Fruit fly (Drosophila melanogaster) Kc167 (cell line): ENCODE measurements around the gene CG33062.
"Not testable (repeated sequence)": the region's sequence is repeated elsewhere in the genome, so short reads cannot be mapped to it uniquely, and the experiment has no call there.

Source experiments
- Myc ChIP-seq: fragments of >200 bp; optimal IDR thresholded peaks from 2 replicates; lab custom pipeline; 2017; ENCODE audit warnings: missing external identifiers
- Sin3A ChIP-seq: fragments of >200 bp; optimal IDR thresholded peaks from 2 replicates; lab custom pipeline; 2018; ENCODE audit warnings: missing external identifiers
- h ChIP-seq: fragments of >200 bp; optimal IDR thresholded peaks from 3 replicates; lab custom pipeline; 2018; ENCODE audit warnings: missing external identifiers
- insv ChIP-seq: fragments of >200 bp; optimal IDR thresholded peaks from 3 replicates; lab custom pipeline; 2018; ENCODE audit warnings: missing external identifiers
- psq ChIP-seq: fragments of >200 bp; optimal IDR thresholded peaks from 2 replicates; lab custom pipeline; 2017; ENCODE audit warnings: missing external identifiers
- ttk ChIP-seq: sonication (Bioruptor generic); optimal IDR thresholded peaks from 2 replicates; lab custom pipeline; 2017; ENCODE audit warnings: missing external identifiers

Gene CG33062

dm6 chr3L:19446394-19447349 lies at the start of gene CG33062, which contains the start of gene Chd3:
TSS of gene CG33062 (minus strand) at chr3L:19446444.
TSS of gene Chd3 (plus strand) at chr3L:19447173.
- TF ChIP-seq psq (lab: Kevin White, UChicago) (no peak), Myc (no peak), insv (lab: Kevin White, UChicago) (no peak), h (lab: Kevin White, UChicago) (no peak), Sin3A (lab: Kevin White, UChicago) (no peak), ttk (lab: Kevin White, UChicago) (no peak)

- TF ChIP-seq Myc (no peak), psq (lab: Kevin White, UChicago) (no peak), ttk (lab: Kevin White, UChicago) (no peak), Sin3A (lab: Kevin White, UChicago) (no peak), h (lab: Kevin White, UChicago) (no peak), insv (lab: Kevin White, UChicago) (no peak)
These were observed 48.7 kb upstream of the CG33062 start for dm6 chr3L:19494954-19495353.

DNA sequence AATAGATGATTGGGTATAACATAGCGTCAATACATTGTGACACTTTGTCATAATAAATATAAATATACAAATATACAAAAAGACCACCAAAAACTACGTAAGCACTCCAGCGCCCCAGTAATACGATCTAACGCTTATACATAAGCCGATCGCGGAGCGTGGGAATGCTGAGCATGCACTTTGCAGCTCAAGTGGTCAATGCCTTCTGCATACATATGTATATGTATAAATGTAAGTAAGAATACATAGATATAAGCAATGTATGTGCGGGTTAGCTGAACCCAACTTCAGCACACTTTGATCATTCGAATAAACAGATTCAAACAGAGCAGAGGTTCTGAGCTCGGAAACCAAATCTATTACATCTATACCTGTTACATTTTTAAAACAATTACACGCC lies 41.0 kb upstream of the CG33062 start, which contains the start of gene CG32212:
CG32212 (plus strand) TSS at position 301 of the 400 bp plus-strand sequence.
- not testable (repeated sequence) for TF ChIP-seq Myc; psq (lab: Kevin White, UChicago); insv (lab: Kevin White, UChicago)

- TF ChIP-seq Sin3A (lab: Kevin White, UChicago) (no peak), psq (lab: Kevin White, UChicago) (no peak), Myc (no peak), insv (lab: Kevin White, UChicago) (no peak), h (lab: Kevin White, UChicago) (no peak), ttk (lab: Kevin White, UChicago) (no peak)
These were observed 40.2 kb upstream of the CG33062 start, which contains the start of gene brv1 for dm6 chr3L:19486398-19486797. TSS of gene brv1 (minus strand) at chr3L:19486498.

- TF ChIP-seq Sin3A (lab: Kevin White, UChicago) (no peak), Myc (no peak), h (lab: Kevin White, UChicago) (no peak), psq (lab: Kevin White, UChicago) (no peak), insv (lab: Kevin White, UChicago) (no peak), ttk (lab: Kevin White, UChicago) (no peak)
These were observed 36.8 kb upstream of the CG33062 start for dm6 chr3L:19483007-19483406.

- TF ChIP-seq psq (lab: Kevin White, UChicago), result no peak
- TF ChIP-seq insv (lab: Kevin White, UChicago), result no peak
- TF ChIP-seq Myc, result no peak
- TF ChIP-seq ttk (lab: Kevin White, UChicago), result no peak
- TF ChIP-seq h (lab: Kevin White, UChicago), result no peak
- no peak for TF ChIP-seq Sin3A (lab: Kevin White, UChicago)
These were observed 35.8 kb upstream of the CG33062 start for dm6 chr3L:19482014-19482413.

DNA sequence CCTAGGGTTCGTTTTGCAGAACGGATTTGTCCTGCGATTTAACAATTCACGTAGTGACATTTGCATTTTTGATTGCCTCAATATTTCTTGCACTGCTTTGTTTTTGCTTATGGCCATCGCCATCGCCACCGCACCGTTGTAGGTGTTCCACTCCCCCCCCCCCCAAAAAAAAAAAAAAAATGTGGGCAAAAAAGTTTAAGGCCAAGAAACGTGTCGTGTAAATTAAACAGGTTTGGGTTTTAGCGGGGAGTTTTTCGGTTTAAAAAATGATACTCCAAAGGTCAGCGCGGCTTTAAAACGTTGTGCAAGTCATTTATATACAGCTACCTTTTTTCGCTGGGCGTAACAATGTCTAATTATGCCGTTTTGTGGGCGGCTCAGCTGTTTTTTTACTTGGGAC lies 35.0 kb upstream of the CG33062 start:
- TF ChIP-seq psq (lab: Kevin White, UChicago) (no peak), Myc (no peak), Sin3A (lab: Kevin White, UChicago) (no peak), h (lab: Kevin White, UChicago) (no peak), ttk (lab: Kevin White, UChicago) (no peak), insv (lab: Kevin White, UChicago) (no peak)

DNA sequence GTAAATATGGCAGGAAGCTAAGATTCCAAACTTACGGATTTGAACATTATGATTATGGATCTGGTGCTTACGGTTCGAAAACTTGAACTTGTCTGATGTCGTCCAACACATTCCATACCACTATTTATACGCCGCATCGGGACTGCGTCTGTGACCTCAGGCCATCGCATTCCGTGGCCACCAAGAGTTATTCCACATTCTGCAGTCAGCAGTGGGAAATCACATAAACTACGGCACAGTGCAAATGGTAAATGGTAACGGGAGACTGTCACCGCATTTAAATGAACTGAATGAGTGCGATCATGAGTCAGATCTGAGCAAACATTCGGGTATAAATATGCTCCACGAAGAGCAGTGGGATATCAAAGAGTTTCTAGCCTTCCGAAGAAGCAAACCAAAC lies 29.2 kb upstream of the CG33062 start, which contains the start of the genes CG18294 and CG32213:
CG18294 (minus strand) TSS at position 101 of the 400 bp plus-strand sequence.
CG32213 (plus strand) TSS at position 362 of the 400 bp plus-strand sequence.
- not testable (repeated sequence) for TF ChIP-seq ttk (lab: Kevin White, UChicago); Myc; psq (lab: Kevin White, UChicago)

- not testable (repeated sequence) for TF ChIP-seq Myc; psq (lab: Kevin White, UChicago); ttk (lab: Kevin White, UChicago)
These were observed 25.9 kb upstream of the CG33062 start, which contains the start of the genes 825-Oak and CG12519 for dm6 chr3L:19472128-19472527. TSS of gene 825-Oak (minus strand) at chr3L:19472228. TSS of gene CG12519 (plus strand) at chr3L:19472491.

DNA sequence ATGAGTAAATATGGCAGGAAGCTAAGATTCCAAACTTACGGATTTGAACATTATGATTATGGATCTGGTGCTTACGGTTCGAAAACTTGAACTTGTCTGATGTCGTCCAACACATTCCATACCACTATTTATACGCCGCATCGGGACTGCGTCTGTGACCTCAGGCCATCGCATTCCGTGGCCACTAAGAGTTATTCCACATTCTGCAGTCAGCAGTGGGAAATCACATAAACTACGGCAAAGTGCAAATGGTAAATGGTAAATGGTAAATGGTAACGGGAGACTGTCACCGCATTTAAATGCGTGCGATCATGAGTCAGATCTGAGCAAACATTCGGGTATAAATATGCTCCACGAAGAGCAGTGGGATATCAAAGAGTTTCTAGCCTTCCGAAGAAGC lies 20.7 kb upstream of the CG33062 start, which contains the start of the genes CG14096 and CG32214:
CG14096 (minus strand) TSS at position 101 of the 400 bp plus-strand sequence.
CG32214 (plus strand) TSS at position 368 of the 400 bp plus-strand sequence.
- TF ChIP-seq ttk (lab: Kevin White, UChicago); Myc; h (lab: Kevin White, UChicago): not testable (repeated sequence)

DNA sequence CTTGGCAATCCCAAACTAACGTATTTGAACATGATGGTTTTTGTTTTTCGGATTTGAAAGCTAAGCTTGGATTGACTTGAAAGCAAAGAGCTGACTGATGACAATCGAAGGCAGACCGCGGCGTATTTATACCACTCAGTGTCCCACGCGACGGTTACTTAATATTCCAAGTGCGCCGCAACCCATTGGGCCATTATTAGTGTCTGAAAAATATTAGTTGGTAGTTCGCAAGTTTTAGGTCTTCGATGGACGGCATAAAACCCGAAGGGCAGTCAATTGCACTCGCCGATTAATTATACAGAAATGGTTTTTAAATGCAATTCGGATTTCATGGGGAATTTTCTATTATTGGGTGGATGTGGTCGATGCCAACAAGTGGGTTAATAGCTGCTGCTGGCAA lies 18.4 kb upstream of the CG33062 start, which contains the start of gene CG14095:
CG14095 (minus strand) TSS at position 101 of the 400 bp plus-strand sequence.
- TF ChIP-seq insv (lab: Kevin White, UChicago) (no peak), ttk (lab: Kevin White, UChicago) (no peak), Myc (no peak)

DNA sequence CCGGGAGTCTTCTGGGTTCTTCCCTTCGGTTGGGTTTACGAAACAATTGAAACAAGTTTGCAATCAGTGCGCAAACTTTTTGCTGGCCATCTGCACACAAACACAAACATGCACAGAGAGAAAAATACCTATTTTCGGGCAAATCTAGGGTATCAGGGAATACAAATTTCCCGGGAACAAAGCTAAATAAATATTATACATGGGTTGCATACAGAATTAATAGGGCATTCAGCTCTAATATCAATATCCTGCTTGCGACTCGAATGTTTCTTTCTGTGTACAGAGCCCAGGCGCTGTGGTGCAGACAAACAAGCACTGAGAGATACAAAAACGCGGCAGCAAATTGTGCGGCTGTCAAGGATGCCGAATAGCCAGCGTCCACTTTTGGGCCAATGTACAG lies 2.2 kb downstream of the CG33062 start:
- no peak for TF ChIP-seq ttk (lab: Kevin White, UChicago)
- no peak for TF ChIP-seq Sin3A (lab: Kevin White, UChicago)
- TF ChIP-seq psq (lab: Kevin White, UChicago), result no peak
